Worm (Caenorhabditis elegans): ENCODE results near the gene odr-2.
"Not testable (repeated sequence)": the region's sequence is repeated elsewhere in the genome, so short reads cannot be mapped to it uniquely, and the experiment has no call there.

- not testable (repeated sequence) for TF ChIP-seq peb-1, ZK546.5, elt-1, gmeb-1, aly-2, nhr-77, egl-27 (tag; optimal IDR thresholded peaks at IDR 0.05)
These were observed 45.6 kb upstream of the odr-2 start, which contains the start of gene Y57E12AL.2 for ce11 chrV:7057795-7058194.

Data from whole organism, L2 larva.